Worm (Caenorhabditis elegans): ENCODE results near the gene ifd-1.
A peak's percentile ranks its signal among the peaks of the same experiment; 100 is the strongest.

Gene ifd-1

DNA sequence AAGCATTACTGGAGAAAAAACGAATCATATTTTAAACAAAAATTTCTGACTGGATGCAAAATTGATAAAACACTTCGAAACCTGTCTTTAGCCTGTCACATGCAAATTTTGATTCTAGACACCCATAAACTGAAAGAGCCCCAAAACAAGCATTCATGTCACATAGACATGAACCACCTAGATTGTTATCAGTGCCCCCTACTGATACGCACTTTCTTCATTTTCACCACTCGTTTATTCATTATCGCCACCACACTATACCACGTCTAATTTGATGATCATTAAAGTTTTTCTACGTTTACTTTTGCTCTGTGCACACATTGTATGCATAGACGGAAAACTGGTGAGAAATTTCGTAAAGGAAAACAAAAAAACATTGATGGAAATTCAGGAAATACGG is 12.3 kb downstream of the ifd-1 start, which contains the start of gene cnnm-2 (continued):
- TF ChIP-seq T20F7.1 (GFP tag; optimal IDR thresholded peaks at IDR 0.05), result no peak
- TF ChIP-seq T26A8.4 (GFP tag; IDR thresholded peaks at IDR 0.05), result no peak
- peak; percentile 70 for TF ChIP-seq nhr-28 (tag; optimal IDR thresholded peaks at IDR 0.05)
- no peak for TF ChIP-seq Y75B8A.6 (GFP tag; IDR thresholded peaks at IDR 0.05)
- no peak for TF ChIP-seq rbr-2 (tag; optimal IDR thresholded peaks at IDR 0.05)
- TF ChIP-seq daf-8 (GFP tag; IDR thresholded peaks at IDR 0.05), result no peak
- peak; percentile 44 for TF ChIP-seq nhr-48 (tag; optimal IDR thresholded peaks at IDR 0.05)
- TF ChIP-seq snpc-1.2 (GFP tag; IDR thresholded peaks at IDR 0.05), result no peak
- no peak for TF ChIP-seq egl-27 (tag; optimal IDR thresholded peaks at IDR 0.05)
- no peak for TF ChIP-seq nhr-237 (tag; optimal IDR thresholded peaks at IDR 0.05)
- TF ChIP-seq dmd-6 (GFP tag; IDR thresholded peaks at IDR 0.05), result peak; percentile 75
- TF ChIP-seq fkh-10 (GFP tag; optimal IDR thresholded peaks at IDR 0.05), result no peak
- peak; percentile 69; the same call in 1 of the 2 replicates for TF ChIP-seq php-3 (GFP tag; IDR thresholded peaks at IDR 0.05)
- peak; percentile 68; the same call in 1 of the 2 replicates for TF ChIP-seq tra-1 (GFP tag; IDR thresholded peaks at IDR 0.05)
- no peak for TF ChIP-seq pha-4 (GFP tag; IDR thresholded peaks at IDR 0.05)
- no peak for TF ChIP-seq pha-4 (tag; optimal IDR thresholded peaks at IDR 0.05)
- no peak for TF ChIP-seq Y48G9A.11 (GFP tag; IDR thresholded peaks at IDR 0.05)
- no peak for TF ChIP-seq zip-2 (tag; optimal IDR thresholded peaks at IDR 0.05)
- no peak for TF ChIP-seq mep-1 (tag; optimal IDR thresholded peaks at IDR 0.05)
- TF ChIP-seq dve-1 (tag; optimal IDR thresholded peaks at IDR 0.05; ENCODE audit: insufficient read depth), result peak; percentile 78

DNA sequence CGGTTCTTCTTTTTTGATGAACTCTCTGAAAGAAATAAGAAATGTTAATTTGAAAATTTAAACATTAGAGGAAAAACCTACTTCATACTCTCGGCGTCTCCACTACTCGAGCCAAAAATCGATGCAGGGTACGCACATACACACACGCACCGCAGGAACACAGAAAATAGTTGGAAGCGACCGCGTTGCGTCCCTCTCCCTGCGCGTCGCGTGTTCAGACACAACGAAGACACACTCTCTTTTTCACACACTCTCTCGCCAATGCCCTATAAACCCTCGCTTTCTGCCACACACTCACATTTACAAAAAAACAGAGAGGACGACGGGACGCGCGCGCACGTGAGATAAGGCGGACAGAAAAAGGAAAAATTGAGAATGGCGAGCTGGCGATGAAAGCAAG is 13.3 kb downstream of the ifd-1 start, which contains the start of gene R04E5.9:
R04E5.9 (minus strand) TSS at position 235 of the 400 bp plus-strand sequence.
- TF ChIP-seq F26F4.8 (GFP tag; conservative IDR thresholded peaks at IDR 0.05) (no peak), ztf-11 (tag; optimal IDR thresholded peaks at IDR 0.05) (no peak), lin-29 (GFP tag; IDR thresholded peaks at IDR 0.05) (no peak), jun-1 (tag; optimal IDR thresholded peaks at IDR 0.05) (peak; percentile 52), T20F7.1 (GFP tag; optimal IDR thresholded peaks at IDR 0.05) (peak; percentile 72), egl-27 (tag; optimal IDR thresholded peaks at IDR 0.05) (no peak), D1046.2 (GFP tag; IDR thresholded peaks at IDR 0.05) (peak; percentile 65; the same call in 1 of the 2 replicates), zip-2 (tag; optimal IDR thresholded peaks at IDR 0.05) (no peak), nhr-102 (tag; optimal IDR thresholded peaks at IDR 0.05) (peak; percentile 71), lin-1 (GFP tag; IDR thresholded peaks at IDR 0.05) (peak; percentile 65; the same call in 1 of the 2 replicates), fkh-10 (GFP tag; optimal IDR thresholded peaks at IDR 0.05) (peak; percentile 90), ceh-28 (tag; optimal IDR thresholded peaks at IDR 0.05) (peak; percentile 77), hif-1 (tag; optimal IDR thresholded peaks at IDR 0.05) (peak; percentile 24 to 89), ctbp-1 (GFP tag; IDR thresholded peaks at IDR 0.05) (peak; percentile 80), T26A8.4 (GFP tag; IDR thresholded peaks at IDR 0.05) (peak; percentile 78), mep-1 (tag; optimal IDR thresholded peaks at IDR 0.05) (peak; percentile 94), lin-13 (GFP tag; optimal IDR thresholded peaks at IDR 0.05) (peak; percentile 74), nhr-77 (tag; optimal IDR thresholded peaks at IDR 0.05) (peak; percentile 93), pha-4 (GFP tag; IDR thresholded peaks at IDR 0.05) (peak; percentile 58; the same call in 1 of the 2 replicates), pha-4 (tag; optimal IDR thresholded peaks at IDR 0.05) (peak; percentile 33), ceh-44 (GFP tag; IDR thresholded peaks at IDR 0.05) (no peak), unc-130 (GFP tag; optimal IDR thresholded peaks at IDR 0.05) (no peak), fos-1 (tag; optimal IDR thresholded peaks at IDR 0.05) (no peak), ama-1 (optimal IDR thresholded peaks at IDR 0.05) (peak; percentile 50), sdz-12 (GFP tag; optimal IDR thresholded peaks at IDR 0.05) (no peak), hlh-30 (tag; optimal IDR thresholded peaks at IDR 0.05; ENCODE audit: insufficient read depth) (peak; percentile 98), rbr-2 (tag; optimal IDR thresholded peaks at IDR 0.05) (peak; percentile 94), duxl-1 (tag; optimal IDR thresholded peaks at IDR 0.05; ENCODE audit: poor library complexity) (peak; percentile 46), ces-1 (GFP tag; optimal IDR thresholded peaks at IDR 0.05) (no peak), spr-1 (tag; optimal IDR thresholded peaks at IDR 0.05) (peak; percentile 23), tag-97 (GFP tag; IDR thresholded peaks at IDR 0.05) (no peak), Y105C5A.15 (GFP tag; IDR thresholded peaks at IDR 0.05) (0 out of 2 replicates have a peak, but pooled peaks have one; percentile 42), nhr-11 (tag; optimal IDR thresholded peaks at IDR 0.05) (peak; percentile 92), php-3 (GFP tag; IDR thresholded peaks at IDR 0.05) (peak; percentile 74; the same call in 1 of the 2 replicates), pqm-1 (tag; optimal IDR thresholded peaks at IDR 0.05) (peak; percentile 42), aly-2 (tag; optimal IDR thresholded peaks at IDR 0.05) (no peak), ZK546.5 (tag; optimal IDR thresholded peaks at IDR 0.05) (peak in 1 of 2 experiments; percentile 7), nhr-42 (GFP tag; IDR thresholded peaks at IDR 0.05) (peak; percentile 47; the same call in 1 of the 2 replicates), nhr-6 (tag; optimal IDR thresholded peaks at IDR 0.05) (peak; percentile 5)

Data from whole organism, L4 larva.